Worm (Caenorhabditis elegans) whole organism, late embryonic: ENCODE results near the gene Y22D7AL.11.

ENCODE experiments used
- ceh-19 ChIP-seq: fragments of 200-800 bp; sonication (Bioruptor generic); optimal IDR thresholded peaks from 2 replicates; lab custom pipeline; 2018; ENCODE audit warnings: mild to moderate bottlenecking, missing genetic modification characterization, missing compliant biosample characterization
- ceh-24 ChIP-seq: sonication (generic microtip); optimal IDR thresholded peaks from 2 replicates; lab custom pipeline; 2016; ENCODE audit warnings: mild to moderate bottlenecking, missing genetic modification characterization, missing compliant biosample characterization
- ceh-30 ChIP-seq: fragments of 150-350 bp; optimal IDR thresholded peaks from 2 replicates; lab custom pipeline; 2014; ENCODE audit warnings: missing biosample characterization, missing genetic modification characterization
- dmd-4 ChIP-seq: sonication (generic microtip); optimal IDR thresholded peaks from 2 replicates; lab custom pipeline; 2016; ENCODE audit warnings: borderline replicate concordance, missing genetic modification characterization, missing compliant biosample characterization
- dve-1 ChIP-seq: sonication (generic microtip); optimal IDR thresholded peaks from 2 replicates; lab custom pipeline; 2017; ENCODE audit warnings: antibody characterized with exemption, mild to moderate bottlenecking, missing genetic modification characterization, missing compliant biosample characterization
- fkh-10 ChIP-seq: fragments of 150-350 bp; optimal IDR thresholded peaks from 2 replicates; lab custom pipeline; 2014; ENCODE audit warnings: missing biosample characterization, missing genetic modification reagents, missing genetic modification characterization
- mec-3 ChIP-seq: sonication (generic microtip); optimal IDR thresholded peaks from 2 replicates; lab custom pipeline; 2016; ENCODE audit warnings: borderline replicate concordance, missing genetic modification characterization, missing compliant biosample characterization
- rnt-1 ChIP-seq: sonication (generic microtip); optimal IDR thresholded peaks from 2 replicates; lab custom pipeline; 2016; ENCODE audit warnings: missing genetic modification characterization, missing compliant biosample characterization
- unc-3 ChIP-seq, 2 experiments: fragments of 200-800 bp in 1 of 2; sonication (Bioruptor generic) in 1 of 2; sonication (generic microtip) in 1 of 2; conservative IDR thresholded peaks in 1 of 2; optimal IDR thresholded peaks in 1 of 2; 2 replicates each; pipeline versions ENCODE4 v1.3.6 to Lab custom; 2016 to 2022; ENCODE audit warnings: missing compliant biosample characterization in 2 of 2, missing genetic modification characterization in 2 of 2, missing genetic modification reagents in 1 of 2
- unc-55 ChIP-seq: sonication (generic microtip); optimal IDR thresholded peaks from 2 replicates; lab custom pipeline; 2017; ENCODE audit warnings: missing biosample characterization, missing genetic modification reagents, missing genetic modification characterization

DNA sequence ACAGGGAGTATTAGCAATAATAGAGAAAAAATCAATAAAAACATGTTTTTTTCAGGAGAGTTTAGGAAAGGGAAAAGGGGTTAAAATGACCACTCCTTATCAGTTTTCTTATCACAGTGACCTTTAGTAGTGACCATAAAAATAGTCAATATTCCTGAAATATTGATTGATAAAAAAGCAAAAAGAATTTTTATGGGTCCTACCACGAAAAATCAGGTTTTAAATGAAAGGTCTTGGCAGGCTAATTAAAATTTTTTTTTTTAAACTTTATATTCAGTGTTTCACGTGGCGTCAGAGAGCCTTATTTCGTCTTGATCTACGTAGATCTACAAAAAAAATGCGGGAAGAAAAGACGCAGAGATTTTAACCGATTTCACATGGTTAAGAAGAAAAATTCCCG, 23.2 kb upstream of the Y22D7AL.11 start, which contains the start of gene cht-4:
- TF ChIP-seq mec-3 (tag; lab: Kevin White, UChicago) (no peak), unc-3 (GFP tag; conservative IDR thresholded peaks at IDR 0.05; lab: Robert Waterston, UW) (no peak), unc-3 (tag; optimal IDR thresholded peaks at IDR 0.05; lab: Kevin White, UChicago) (no peak), ceh-30 (tag; lab: Kevin White, UChicago) (no peak), dve-1 (tag; lab: Kevin White, UChicago) (no peak), rnt-1 (no peak), ceh-19 (GFP tag; lab: Kevin White, UChicago) (no peak), dmd-4 (tag; lab: Kevin White, UChicago) (no peak), ceh-24 (no peak), unc-55 (GFP tag; lab: Kevin White, UChicago) (no peak), fkh-10 (GFP tag; lab: Kevin White, UChicago) (no peak)
